Worm (Caenorhabditis elegans): ENCODE data around the gene col-38.

DNA sequence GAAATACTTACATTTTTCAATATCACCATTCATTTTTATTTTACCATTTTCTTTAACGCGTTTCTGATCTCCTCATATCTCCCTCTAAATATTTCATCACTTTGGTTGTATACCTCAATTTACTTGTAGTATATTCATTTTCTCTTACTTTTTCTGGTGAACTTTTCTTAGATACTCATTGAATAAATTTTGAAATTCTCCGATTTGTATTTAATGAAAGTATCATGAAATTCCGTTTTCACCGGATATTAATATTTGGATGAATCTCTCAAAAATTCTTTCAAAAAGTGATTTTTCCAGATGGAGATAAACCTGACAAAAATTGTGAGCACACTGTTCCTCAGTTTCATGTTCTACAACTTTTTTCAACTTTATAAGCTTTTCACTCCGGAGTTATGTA is 50.7 kb downstream of the col-38 start, which contains the start of gene T13H5.8:
- TF ChIP-seq unc-62 (GFP tag; optimal IDR thresholded peaks at IDR 0.05) (no peak), mep-1 (tag; optimal IDR thresholded peaks at IDR 0.05) (no peak), elt-3 (tag; optimal IDR thresholded peaks at IDR 0.05) (no peak), snpc-4 (tag; optimal IDR thresholded peaks at IDR 0.05) (no peak), M03D4.4 (tag; optimal IDR thresholded peaks at IDR 0.05) (no peak), nhr-28 (tag; optimal IDR thresholded peaks at IDR 0.05) (no peak), ztf-11 (tag; optimal IDR thresholded peaks at IDR 0.05) (no peak), hlh-1 (tag; optimal IDR thresholded peaks at IDR 0.05) (no peak), elt-1 (tag; optimal IDR thresholded peaks at IDR 0.05; ENCODE audit: borderline replicate concordance, insufficient read depth) (no peak), ceh-83 (GFP tag; optimal IDR thresholded peaks at IDR 0.05) (no peak), pha-4 (tag; optimal IDR thresholded peaks at IDR 0.05) (no peak), nhr-237 (tag; optimal IDR thresholded peaks at IDR 0.05) (no peak), lsy-2 (tag; optimal IDR thresholded peaks at IDR 0.05) (no peak)

Data from whole organism, mixed stage, embryonic.